Worm (Caenorhabditis elegans) whole organism, L1 larva: Measurements from ENCODE around the gene nhr-136.

Experiments
- C16A3.4 ChIP-seq: fragments of 150-350 bp; optimal IDR thresholded peaks from 2 replicates; lab custom pipeline; 2014; ENCODE audit warnings: missing biosample characterization, missing genetic modification characterization
- C34B4.2 ChIP-seq: sonication (generic microtip); optimal IDR thresholded peaks from 2 replicates; lab custom pipeline; 2017; ENCODE audit warnings: mild to moderate bottlenecking, missing genetic modification characterization, missing compliant biosample characterization
- aha-1 ChIP-seq: fragments of 150-350 bp; optimal IDR thresholded peaks from 2 replicates; lab custom pipeline; 2014; ENCODE audit warnings: missing biosample characterization, missing genetic modification characterization
- aly-2 ChIP-seq: fragments of 150-350 bp; optimal IDR thresholded peaks from 2 replicates; lab custom pipeline; 2014; ENCODE audit warnings: missing biosample characterization, missing genetic modification characterization
- ama-1 ChIP-seq: fragments of 150-350 bp; optimal IDR thresholded peaks from 2 replicates; lab custom pipeline; 2014
- blmp-1 ChIP-seq: fragments of 150-350 bp; optimal IDR thresholded peaks from 2 replicates; lab custom pipeline; 2014; ENCODE audit warnings: missing biosample characterization, missing genetic modification characterization
- ceh-63 ChIP-seq: fragments of 200-800 bp; sonication (Bioruptor generic); optimal IDR thresholded peaks from 2 replicates; lab custom pipeline; 2018; ENCODE audit warnings: mild to moderate bottlenecking, missing genetic modification characterization, missing compliant biosample characterization
- ceh-90 ChIP-seq: sonication (generic microtip); optimal IDR thresholded peaks from 2 replicates; lab custom pipeline; 2016; ENCODE audit warnings: missing genetic modification characterization, missing compliant biosample characterization
- dpl-1 ChIP-seq, 3 experiments: fragments of 150-350 bp in 2 of 3; sonication (generic microtip) in 1 of 3; optimal IDR thresholded peaks; 2 replicates each; lab custom pipeline; 2014 to 2017; ENCODE audit warnings: missing biosample characterization in 3 of 3, missing genetic modification characterization in 3 of 3, missing genetic modification reagents in 3 of 3
- efl-1 ChIP-seq, 4 experiments: fragments of 150-350 bp; optimal IDR thresholded peaks in 3 of 4; peaks in 1 of 4; 1 replicate in 1 of 4; 2 replicates in 3 of 4; lab custom pipeline; 2014; ENCODE audit warnings: missing biosample characterization in 2 of 4, missing genetic modification characterization in 2 of 4, missing genetic modification reagents in 2 of 4
- efl-3 ChIP-seq: fragments of 200-800 bp; sonication (Bioruptor generic); optimal IDR thresholded peaks from 2 replicates; lab custom pipeline; 2018; ENCODE audit warnings: mild to moderate bottlenecking, missing genetic modification characterization, missing compliant biosample characterization
- egl-13 ChIP-seq: sonication (generic microtip); optimal IDR thresholded peaks from 2 replicates; lab custom pipeline; 2016; ENCODE audit warnings: missing genotype, missing genetic modification reagents, missing genetic modification characterization, missing compliant biosample characterization
- elt-2 ChIP-seq: sonication (generic microtip); optimal IDR thresholded peaks from 2 replicates; lab custom pipeline; 2016; ENCODE audit warnings: missing genetic modification characterization, mild to moderate bottlenecking, inconsistent platforms, missing compliant biosample characterization, missing genetic modification reagents
- elt-3 ChIP-seq, 6 experiments: fragments of 150-350 bp in 1 of 6; sonication (generic microtip); optimal IDR thresholded peaks; 2 replicates each; lab custom pipeline; 2017 to 2018; ENCODE audit warnings: missing biosample characterization in 6 of 6, missing genetic modification characterization in 6 of 6, inconsistent platforms in 1 of 6
- ets-5 ChIP-seq: fragments of 200-800 bp; sonication (Bioruptor generic); IDR thresholded peaks from 2 replicates; pipeline ENCODE4 v1.3.6; 2022; ENCODE audit warnings: missing genetic modification characterization, missing compliant biosample characterization
- fkh-8 ChIP-seq: sonication (generic microtip); optimal IDR thresholded peaks from 2 replicates; lab custom pipeline; 2016; ENCODE audit warnings: mild to moderate bottlenecking, missing genetic modification characterization, missing compliant biosample characterization
- isw-1 ChIP-seq: fragments of 200-800 bp; sonication (Bioruptor generic); IDR thresholded peaks from 2 replicates; pipeline ENCODE4 v1.3.6; 2022; ENCODE audit warnings: missing genetic modification characterization, missing compliant biosample characterization
- lin-13 ChIP-seq: fragments of 150-350 bp; optimal IDR thresholded peaks from 2 replicates; lab custom pipeline; 2014; ENCODE audit warnings: missing biosample characterization, missing genetic modification reagents, missing genetic modification characterization
- lin-14 ChIP-seq: fragments of 200-800 bp; sonication (Bioruptor generic); optimal IDR thresholded peaks from 2 replicates; lab custom pipeline; 2018; ENCODE audit warnings: mild to moderate bottlenecking, missing genetic modification characterization, moderate library complexity, missing compliant biosample characterization
- lin-35 ChIP-seq, 2 experiments: fragments of 150-350 bp; optimal IDR thresholded peaks; 2 replicates each; lab custom pipeline; 2014; ENCODE audit warnings: missing biosample characterization in 2 of 2, missing genetic modification characterization in 2 of 2, missing genetic modification reagents in 2 of 2
- lin-39 ChIP-seq: fragments of 150-350 bp; optimal IDR thresholded peaks from 2 replicates; lab custom pipeline; 2014; ENCODE audit warnings: missing biosample characterization, missing genetic modification reagents, missing genetic modification characterization
- mab-9 ChIP-seq: fragments of 200-800 bp; sonication (Bioruptor generic); IDR thresholded peaks from 2 replicates; pipeline ENCODE4 v1.3.6; 2022; ENCODE audit warnings: missing genetic modification reagents, missing genetic modification characterization, missing compliant biosample characterization
- mdl-1 ChIP-seq, 2 experiments: fragments of 150-350 bp; optimal IDR thresholded peaks; 2 replicates each; lab custom pipeline; 2014 to 2017; ENCODE audit warnings: missing biosample characterization in 2 of 2, missing genetic modification characterization in 2 of 2, inconsistent platforms in 1 of 2
- mep-1 ChIP-seq: fragments of 150-350 bp; optimal IDR thresholded peaks from 2 replicates; lab custom pipeline; 2014; ENCODE audit warnings: missing biosample characterization, missing genetic modification characterization
- nhr-11 ChIP-seq: fragments of 150-350 bp; optimal IDR thresholded peaks from 2 replicates; lab custom pipeline; 2014; ENCODE audit warnings: missing biosample characterization, missing genetic modification characterization
- nhr-12 ChIP-seq: sonication (generic microtip); optimal IDR thresholded peaks from 2 replicates; lab custom pipeline; 2017; ENCODE audit warnings: missing biosample characterization, missing genetic modification characterization
- nhr-19 ChIP-seq: fragments of 200-800 bp; sonication (Bioruptor generic); conservative IDR thresholded peaks from 2 replicates; pipeline ENCODE4 v1.3.6; 2022; ENCODE audit warnings: missing genetic modification characterization, missing compliant biosample characterization
- nhr-20 ChIP-seq: sonication (generic microtip); optimal IDR thresholded peaks from 2 replicates; lab custom pipeline; 2016; ENCODE audit warnings: mild to moderate bottlenecking, missing genetic modification characterization, missing compliant biosample characterization
- nhr-237 ChIP-seq: fragments of 150-350 bp; optimal IDR thresholded peaks from 2 replicates; lab custom pipeline; 2014; ENCODE audit warnings: missing biosample characterization, missing genetic modification characterization
- nhr-28 ChIP-seq: fragments of 150-350 bp; optimal IDR thresholded peaks from 2 replicates; lab custom pipeline; 2014; ENCODE audit warnings: missing biosample characterization, missing genetic modification characterization
- nhr-47 ChIP-seq: sonication (generic microtip); optimal IDR thresholded peaks from 2 replicates; lab custom pipeline; 2016; ENCODE audit warnings: mild to moderate bottlenecking, missing genetic modification characterization, moderate library complexity, missing compliant biosample characterization
- nhr-71 ChIP-seq: sonication (generic microtip); optimal IDR thresholded peaks from 2 replicates; lab custom pipeline; 2016; ENCODE audit warnings: mild to moderate bottlenecking, missing genetic modification characterization, moderate library complexity, missing compliant biosample characterization
- nhr-77 ChIP-seq: fragments of 150-350 bp; optimal IDR thresholded peaks from 2 replicates; lab custom pipeline; 2014; ENCODE audit warnings: missing biosample characterization, missing genetic modification characterization
- nhr-84 ChIP-seq: sonication (generic microtip); optimal IDR thresholded peaks from 2 replicates; lab custom pipeline; 2017; ENCODE audit warnings: missing biosample characterization, missing genetic modification characterization
- nhr-85 ChIP-seq: sonication (generic microtip); peaks from one replicate; lab custom pipeline; 2016; ENCODE audit warnings: missing genetic modification characterization, inconsistent platforms, missing compliant biosample characterization
- pax-3 ChIP-seq: fragments of 200-800 bp; sonication (Bioruptor generic); optimal IDR thresholded peaks from 2 replicates; lab custom pipeline; 2018; ENCODE audit warnings: mild to moderate bottlenecking, missing genetic modification characterization, moderate library complexity, missing compliant biosample characterization
- pqm-1 ChIP-seq: sonication (generic microtip); optimal IDR thresholded peaks from 3 replicates; lab custom pipeline; 2017; ENCODE audit warnings: missing biosample characterization, missing genetic modification characterization
- snu-23 ChIP-seq: sonication (generic microtip); optimal IDR thresholded peaks from 2 replicates; lab custom pipeline; 2016; ENCODE audit warnings: missing genetic modification characterization, missing compliant biosample characterization
- sup-37 ChIP-seq: fragments of 200-800 bp; sonication (Bioruptor generic); optimal IDR thresholded peaks from 2 replicates; lab custom pipeline; 2018; ENCODE audit warnings: mild to moderate bottlenecking, missing genetic modification characterization, missing compliant biosample characterization
- swsn-7 ChIP-seq: sonication (generic microtip); optimal IDR thresholded peaks from 2 replicates; lab custom pipeline; 2016; ENCODE audit warnings: missing genetic modification characterization, missing compliant biosample characterization
- unc-130 ChIP-seq: fragments of 150-350 bp; optimal IDR thresholded peaks from 2 replicates; lab custom pipeline; 2017; ENCODE audit warnings: missing biosample characterization, missing genetic modification characterization, inconsistent platforms
- unc-86 ChIP-seq: sonication (generic microtip); optimal IDR thresholded peaks from 2 replicates; lab custom pipeline; 2016; ENCODE audit warnings: missing genetic modification characterization, missing compliant biosample characterization
- ztf-11 ChIP-seq, 2 experiments: sonication (generic microtip); optimal IDR thresholded peaks; 2 replicates each; lab custom pipeline; 2016 to 2017; ENCODE audit warnings: missing genetic modification characterization in 2 of 2, missing biosample characterization in 1 of 2, missing compliant biosample characterization in 1 of 2

Gene nhr-136

DNA sequence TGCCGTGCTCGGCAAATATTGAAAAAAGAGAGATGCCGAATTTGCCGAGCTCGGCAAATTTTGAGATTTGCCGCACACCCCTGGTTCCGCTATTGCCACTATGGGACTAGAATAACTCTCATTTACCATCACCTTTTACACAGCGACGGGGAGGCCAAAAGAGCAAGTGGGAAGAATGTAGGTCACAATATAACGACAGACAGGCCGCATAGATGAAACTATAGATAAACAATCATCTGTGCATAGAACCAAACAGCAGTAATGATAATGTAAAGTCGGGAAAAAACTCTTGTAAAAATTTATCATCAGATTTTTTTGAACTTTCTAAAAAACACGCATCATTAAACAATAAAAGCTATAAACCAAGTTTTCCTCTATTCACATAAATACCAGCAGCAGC is 38.5 kb upstream of the nhr-136 start, which contains the start of gene kmo-2:
TSS of gene kmo-2 (minus strand) at position 101 of the 400 bp plus-strand sequence.
- TF ChIP-seq lin-13 (GFP tag; lab: Kevin White, UChicago) (no peak), nhr-47 (tag; lab: Kevin White, UChicago) (no peak), isw-1 (GFP tag; lab: Robert Waterston, UW) (no peak), aly-2 (tag; lab: Kevin White, UChicago) (no peak), nhr-77 (tag; lab: Kevin White, UChicago) (no peak), egl-13 (tag; lab: Kevin White, UChicago) (no peak), nhr-71 (no peak), nhr-237 (tag; lab: Kevin White, UChicago) (no peak), ets-5 (no peak), dpl-1 (GFP tag; optimal IDR thresholded peaks at IDR 0.05; lab: Kevin White, UChicago) (no peak), nhr-11 (no peak), lin-39 (tag; lab: Kevin White, UChicago) (no peak), efl-1 (optimal IDR thresholded peaks at IDR 0.05; lab: Kevin White, UChicago) (no peak), efl-1 (GFP tag; optimal IDR thresholded peaks at IDR 0.05 in 1 of 2; lab: Kevin White, UChicago) (no peak)

DNA sequence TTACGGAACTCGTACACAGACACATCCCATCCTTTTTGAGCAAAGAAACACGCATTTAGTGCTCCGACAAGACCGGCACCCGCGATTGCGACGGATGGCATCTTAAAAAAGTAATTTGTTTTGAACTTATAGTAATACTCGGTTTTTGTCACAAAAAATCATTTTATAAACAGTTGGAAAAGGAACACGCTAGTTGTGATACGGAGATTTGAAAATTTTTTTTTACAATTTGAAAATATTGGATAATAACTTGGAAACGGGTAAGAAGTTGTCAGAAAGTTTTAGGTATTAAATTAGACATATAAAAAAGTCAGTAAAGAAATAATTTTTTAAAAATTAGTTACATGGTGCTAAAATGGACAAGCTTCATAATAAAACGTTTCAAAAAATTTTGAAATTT is 36.5 kb upstream of the nhr-136 start, which contains the start of gene kmo-1:
TSS of gene kmo-1 (minus strand) at position 101 of the 400 bp plus-strand sequence.
- TF ChIP-seq pqm-1 (tag; lab: Kevin White, UChicago) (no peak), nhr-28 (tag; lab: Kevin White, UChicago) (no peak), efl-3 (GFP tag; lab: Kevin White, UChicago) (no peak), snu-23 (GFP tag; lab: Kevin White, UChicago) (no peak), nhr-84 (tag; lab: Kevin White, UChicago) (no peak), nhr-237 (tag; lab: Kevin White, UChicago) (no peak), nhr-12 (tag; lab: Kevin White, UChicago) (no peak)

DNA sequence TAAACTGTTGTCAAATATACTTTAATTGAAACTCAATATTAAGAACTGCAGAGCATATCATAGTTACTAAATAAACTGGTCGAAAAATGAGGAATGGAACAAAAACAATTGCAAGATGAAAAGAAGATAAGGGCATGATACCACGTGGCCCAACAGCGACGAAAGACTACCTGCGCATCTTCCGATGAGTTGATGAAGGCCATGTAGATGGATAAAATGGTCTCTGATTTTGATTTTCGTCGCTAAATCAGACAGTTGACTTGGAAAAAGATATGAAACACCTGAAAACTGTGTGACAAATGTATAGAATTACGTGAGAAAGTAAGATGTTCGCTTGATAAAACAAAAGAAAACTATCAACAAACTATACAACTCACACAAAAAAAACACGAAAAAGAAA is 35.5 kb upstream of the nhr-136 start:
- TF ChIP-seq sup-37 (GFP tag; lab: Kevin White, UChicago) (no peak), nhr-19 (GFP tag; lab: Robert Waterston, UW) (peak; percentile 17; the same call in 1 of the 2 replicates), nhr-85 (tag; lab: Kevin White, UChicago) (peak; percentile 94), nhr-71 (peak; percentile 59), C16A3.4 (tag; lab: Kevin White, UChicago) (peak; percentile 16), ztf-11 (tag; optimal IDR thresholded peaks at IDR 0.05; lab: Kevin White, UChicago) (no peak), nhr-20 (tag; lab: Kevin White, UChicago) (peak; percentile 79), lin-14 (GFP tag; lab: Kevin White, UChicago) (peak; percentile 81), mep-1 (tag; lab: Kevin White, UChicago) (peak; percentile 46), unc-86 (tag; lab: Kevin White, UChicago) (no peak), snu-23 (GFP tag; lab: Kevin White, UChicago) (peak; percentile 66), mab-9 (GFP tag; lab: Robert Waterston, UW) (no peak), elt-3 (tag; optimal IDR thresholded peaks at IDR 0.05; lab: Kevin White, UChicago) (peak in 4 of 6 experiments; percentile 41 to 93 (median 89)), blmp-1 (tag; lab: Kevin White, UChicago) (peak; percentile 72), mdl-1 (tag; optimal IDR thresholded peaks at IDR 0.05; lab: Kevin White, UChicago) (peak in 1 of 2 experiments; percentile 79), pax-3 (no peak), egl-13 (tag; lab: Kevin White, UChicago) (no peak), lin-35 (GFP tag; optimal IDR thresholded peaks at IDR 0.05; lab: Kevin White, UChicago) (peak in 1 of 2 experiments; percentile 38), ceh-63 (no peak), elt-2 (tag; lab: Kevin White, UChicago) (no peak), fkh-8 (tag; lab: Kevin White, UChicago) (no peak), unc-130 (tag; lab: Kevin White, UChicago) (peak; percentile 35), aha-1 (no peak), ama-1 (lab: Kevin White, UChicago) (no peak), ceh-90 (tag; lab: Kevin White, UChicago) (no peak), C34B4.2 (tag; lab: Kevin White, UChicago) (no peak), swsn-7 (tag; lab: Kevin White, UChicago) (no peak), lin-39 (tag; lab: Kevin White, UChicago) (no peak)
- TF ChIP-seq, all 84 proteins: peak for 13
